Fruit fly (Drosophila melanogaster) whole organism, embryonic: ENCODE measurements around the gene CG13461.

ENCODE experiments used
- CG10366 ChIP-seq: fragments of 200-800 bp; sonication (Bioruptor generic); IDR thresholded peaks from 2 replicates; pipeline ENCODE4 v1.3.6; 2022; ENCODE audit warnings: missing biosample characterization, missing genetic modification characterization
- CG11093 ChIP-seq: fragments of 200-800 bp; sonication (Bioruptor generic); IDR thresholded peaks from 3 replicates; pipeline ENCODE4 v1.3.6; 2022; ENCODE audit warnings: missing biosample characterization, missing genetic modification characterization
- CG11456 ChIP-seq: fragments of 200-800 bp; sonication (Bioruptor generic); IDR thresholded peaks from 3 replicates; pipeline ENCODE4 v1.3.6; 2022; ENCODE audit warnings: missing biosample characterization, missing genetic modification characterization
- CG13424 ChIP-seq: fragments of 200-800 bp; sonication (Bioruptor generic); optimal IDR thresholded peaks from 2 replicates; lab custom pipeline; 2019; ENCODE audit warnings: missing biosample characterization, mild to moderate bottlenecking, missing genetic modification characterization, moderate library complexity
- CG18011 ChIP-seq: fragments of 200-800 bp; sonication (Bioruptor generic); optimal IDR thresholded peaks from 2 replicates; lab custom pipeline; 2017; ENCODE audit warnings: missing biosample characterization, missing genetic modification characterization, mild to moderate bottlenecking, moderate library complexity, missing genotype
- CG31365 ChIP-seq: fragments of 200-800 bp; sonication (Bioruptor generic); optimal IDR thresholded peaks from 2 replicates; lab custom pipeline; 2018; ENCODE audit warnings: missing biosample characterization, mild to moderate bottlenecking, missing genetic modification characterization
- CG3726 ChIP-seq: fragments of 200-800 bp; sonication (Bioruptor generic); IDR thresholded peaks from 3 replicates; pipeline ENCODE4, ENCODE4 v1.3.6; 2022; ENCODE audit warnings: missing biosample characterization, missing genetic modification characterization
- CG3995 ChIP-seq: fragments of 200-800 bp; sonication (Bioruptor generic); optimal IDR thresholded peaks from 3 replicates; lab custom pipeline; 2016; ENCODE audit warnings: missing biosample characterization, missing genetic modification characterization
- CG4730 ChIP-seq: fragments of 200-800 bp; sonication (Bioruptor generic); IDR thresholded peaks from 2 replicates; pipeline ENCODE4 v1.3.6; 2022; ENCODE audit warnings: missing biosample characterization, missing genetic modification characterization
- CG6689 ChIP-seq: fragments of 200-800 bp; sonication (Bioruptor generic); IDR thresholded peaks from 2 replicates; pipeline ENCODE4 v1.3.6; 2022; ENCODE audit warnings: missing biosample characterization, missing genetic modification characterization
- CG6765 ChIP-seq: fragments of 200-800 bp; sonication (Bioruptor generic); optimal IDR thresholded peaks from 3 replicates; lab custom pipeline; 2017; ENCODE audit warnings: missing biosample characterization, mild to moderate bottlenecking, missing genetic modification characterization
- CG6813 ChIP-seq: fragments of 200-800 bp; sonication (Bioruptor generic); optimal IDR thresholded peaks from 2 replicates; lab custom pipeline; 2017; ENCODE audit warnings: missing biosample characterization, missing genetic modification characterization, mild to moderate bottlenecking, moderate library complexity, missing genetic modification reagents
- CG7963 ChIP-seq: fragments of 200-800 bp; sonication (Bioruptor generic); IDR thresholded peaks from 3 replicates; pipeline ENCODE4 v1.3.6; 2022; ENCODE audit warnings: missing biosample characterization, missing genetic modification characterization; ENCODE audit not compliant: partially characterized antibody
- Deaf1 ChIP-seq: fragments of 200-800 bp; optimal IDR thresholded peaks from 3 replicates; lab custom pipeline; 2019; ENCODE audit warnings: missing biosample characterization, mild to moderate bottlenecking, missing genetic modification characterization, moderate library complexity
- ERR ChIP-seq: fragments of 200-800 bp; sonication (Bioruptor generic); optimal IDR thresholded peaks from 2 replicates; lab custom pipeline; 2016; ENCODE audit warnings: missing biosample characterization, missing genetic modification characterization
- Med ChIP-seq: fragments of 200-800 bp; sonication (Bioruptor generic); peaks from one replicate; lab custom pipeline; 2016; ENCODE audit warnings: missing biosample characterization, missing genetic modification characterization, mild to moderate bottlenecking, inconsistent platforms, moderate library complexity
- Meics ChIP-seq: fragments of 200-800 bp; sonication (Bioruptor generic); optimal IDR thresholded peaks from 2 replicates; lab custom pipeline; 2017; ENCODE audit warnings: missing biosample characterization, mild to moderate bottlenecking, missing genetic modification characterization
- Opbp ChIP-seq: fragments of 200-800 bp; sonication (Bioruptor generic); IDR thresholded peaks from 3 replicates; pipeline ENCODE4 v1.3.6; 2022; ENCODE audit warnings: missing biosample characterization, missing genetic modification characterization; ENCODE audit not compliant: partially characterized antibody
- Rfx ChIP-seq: fragments of 200-800 bp; sonication (Bioruptor generic); IDR thresholded peaks from 2 replicates; pipeline ENCODE4 v1.3.6; 2022; ENCODE audit warnings: missing biosample characterization, missing genetic modification characterization
- ab ChIP-seq: fragments of 200-800 bp; sonication (Bioruptor generic); optimal IDR thresholded peaks from 2 replicates; lab custom pipeline; 2016; ENCODE audit warnings: missing biosample characterization, missing genetic modification characterization
- abd-A ChIP-seq: fragments of 200-800 bp; sonication (Bioruptor generic); optimal IDR thresholded peaks from 3 replicates; lab custom pipeline; 2019; ENCODE audit warnings: missing biosample characterization, mild to moderate bottlenecking, missing genetic modification characterization, moderate library complexity
- ase ChIP-seq: fragments of 200-800 bp; sonication (Bioruptor generic); IDR thresholded peaks from 3 replicates; pipeline ENCODE4 v1.3.6; 2022; ENCODE audit warnings: missing biosample characterization, missing genetic modification characterization
- cg ChIP-seq: fragments of 200-800 bp; sonication (Bioruptor generic); optimal IDR thresholded peaks from 3 replicates; lab custom pipeline; 2019; ENCODE audit warnings: missing biosample characterization, mild to moderate bottlenecking, missing genetic modification characterization, moderate library complexity
- crol ChIP-seq: fragments of 200-800 bp; sonication (Bioruptor generic); IDR thresholded peaks from 2 replicates; pipeline ENCODE4 v1.3.6; 2022; ENCODE audit warnings: missing biosample characterization, missing genetic modification characterization
- disco-r ChIP-seq: fragments of 200-800 bp; sonication (Bioruptor generic); optimal IDR thresholded peaks from 2 replicates; lab custom pipeline; 2016; ENCODE audit warnings: missing biosample characterization, missing genetic modification characterization
- exex ChIP-seq: fragments of 200-800 bp; sonication (Bioruptor generic); optimal IDR thresholded peaks from 4 replicates; lab custom pipeline; 2018; ENCODE audit warnings: missing biosample characterization, mild to moderate bottlenecking, missing genetic modification characterization, moderate library complexity
- ind ChIP-seq: fragments of 200-800 bp; sonication (Bioruptor generic); optimal IDR thresholded peaks from 3 replicates; lab custom pipeline; 2016; ENCODE audit warnings: missing biosample characterization, missing genetic modification characterization
- inv ChIP-seq: fragments of 200-800 bp; sonication (Bioruptor generic); IDR thresholded peaks from 2 replicates; pipeline ENCODE4 v1.3.6; 2022; ENCODE audit warnings: missing biosample characterization, missing genetic modification characterization; ENCODE audit not compliant: partially characterized antibody
- ken ChIP-seq: fragments of 200-800 bp; sonication (Bioruptor generic); IDR thresholded peaks from 3 replicates; pipeline ENCODE4 v1.3.6; 2022; ENCODE audit warnings: missing biosample characterization, missing genetic modification characterization
- lab ChIP-seq: fragments of 200-800 bp; sonication (Bioruptor generic); optimal IDR thresholded peaks from 3 replicates; lab custom pipeline; 2017; ENCODE audit warnings: missing biosample characterization, missing genetic modification characterization, mild to moderate bottlenecking, moderate library complexity, missing genetic modification reagents
- phol ChIP-seq: fragments of 200-800 bp; sonication (Bioruptor generic); optimal IDR thresholded peaks from 3 replicates; lab custom pipeline; 2018; ENCODE audit warnings: missing biosample characterization, mild to moderate bottlenecking, missing genetic modification characterization, moderate library complexity
- row ChIP-seq: fragments of 200-800 bp; sonication (Bioruptor generic); IDR thresholded peaks from 3 replicates; pipeline ENCODE4 v1.3.6; 2022; ENCODE audit warnings: missing biosample characterization, missing genetic modification characterization
- schlank ChIP-seq: fragments of 200-800 bp; sonication (Bioruptor generic); optimal IDR thresholded peaks from 2 replicates; lab custom pipeline; 2018; ENCODE audit warnings: missing biosample characterization, mild to moderate bottlenecking, missing genetic modification characterization
- sqz ChIP-seq: fragments of 200-800 bp; sonication (Bioruptor generic); optimal IDR thresholded peaks from 3 replicates; lab custom pipeline; 2018; ENCODE audit warnings: missing biosample characterization, mild to moderate bottlenecking, missing genetic modification characterization

Gene CG13461

dm6 chr3L:15064877-15065276, 12.6 kb upstream of the CG13461 start, which contains the start of gene Sytbeta:
Sytbeta (minus strand) TSS chr3L:15064977.
- no peak for TF ChIP-seq CG4730
- peak; percentile 89 for TF ChIP-seq Deaf1 (tag; lab: Kevin White, UChicago)
- TF ChIP-seq ken (GFP tag; lab: Robert Waterston, UW): 0 out of 3 replicates have a peak, but pooled peaks have one; percentile 18
- peak; percentile 62 for TF ChIP-seq Med (GFP tag; lab: Kevin White, UChicago)
- TF ChIP-seq CG3726 (GFP tag; lab: Robert Waterston, UW): 0 out of 3 replicates have a peak, but pooled peaks have one; percentile 33
- no peak for TF ChIP-seq abd-A (tag; lab: Kevin White, UChicago)
- no peak for TF ChIP-seq crol
- 0 out of 3 replicates have a peak, but pooled peaks have one; percentile 5 for TF ChIP-seq CG11456 (GFP tag; lab: Robert Waterston, UW)
- TF ChIP-seq inv: no peak
- TF ChIP-seq CG11093: 0 out of 3 replicates have a peak, but pooled peaks have one; percentile 15

dm6 chr3L:15061605-15062004, 9.3 kb upstream of the CG13461 start, which contains the start of gene CG13460:
CG13460 (minus strand) TSS chr3L:15061705.
- TF ChIP-seq ase (no peak), phol (tag; lab: Kevin White, UChicago) (no peak), exex (no peak), CG7963 (GFP tag; lab: Robert Waterston, UW) (no peak), ERR (GFP tag; lab: Kevin White, UChicago) (no peak), CG10366 (GFP tag; lab: Robert Waterston, UW) (no peak), CG6813 (GFP tag; lab: Kevin White, UChicago) (no peak), CG3995 (GFP tag; lab: Kevin White, UChicago) (no peak), cg (no peak), CG31365 (tag; lab: Kevin White, UChicago) (no peak), row (no peak), CG18011 (GFP tag; lab: Kevin White, UChicago) (no peak)
- TF ChIP-seq, all 482 proteins: peak for 0

DNA sequence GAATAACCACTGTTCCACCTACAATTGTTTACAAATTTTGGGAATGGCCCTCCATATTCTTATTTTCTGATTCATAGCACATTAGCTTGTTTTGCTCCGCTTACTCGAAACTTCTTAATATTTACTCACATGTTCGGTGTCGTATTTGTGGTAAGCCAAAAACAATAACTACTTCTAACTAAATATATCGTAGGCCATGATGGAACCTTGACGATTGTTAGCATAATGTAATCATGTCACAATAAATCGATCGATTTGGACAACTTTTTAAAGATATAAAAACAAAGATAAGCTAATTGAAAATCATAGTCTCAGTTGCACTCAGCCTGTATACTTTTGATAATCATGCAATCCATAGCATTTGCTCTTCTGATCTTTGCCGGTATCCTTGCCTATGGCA, 2.2 kb upstream of the CG13461 start, which contains the start of gene EAChm:
Gene EAChm (plus strand): TSS at position 301 of the 400 bp plus-strand sequence.
- peak; percentile 11 for TF ChIP-seq Meics (GFP tag; lab: Kevin White, UChicago)
- TF ChIP-seq schlank: no peak
- TF ChIP-seq ab: no peak
- no peak for TF ChIP-seq CG13424 (tag; lab: Kevin White, UChicago)

DNA sequence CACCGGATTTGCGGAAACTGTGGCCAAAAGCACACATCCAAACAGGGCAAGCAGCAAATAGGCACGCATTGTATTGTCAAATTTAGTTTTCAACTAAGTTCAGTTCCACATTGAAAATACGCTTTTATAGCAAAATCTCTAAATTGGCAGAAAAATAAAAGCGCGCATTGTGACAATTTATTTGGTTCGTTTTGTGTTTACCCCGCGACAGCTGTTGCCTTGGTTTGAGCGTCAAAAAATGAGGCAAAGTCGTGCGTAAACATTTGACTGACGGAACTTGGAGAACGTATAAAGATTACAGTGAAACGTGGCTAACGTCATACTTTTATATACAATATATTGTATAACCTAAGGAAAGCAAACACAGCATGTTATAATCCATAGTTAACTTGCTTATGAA, 1.7 kb upstream of the CG13461 start, which contains the start of gene CG18649:
Gene CG18649 (minus strand): TSS at position 101 of the 400 bp plus-strand sequence.
- TF ChIP-seq CG6765 (GFP tag; lab: Kevin White, UChicago) (peak; percentile 3), lab (GFP tag; lab: Kevin White, UChicago) (peak; percentile 10), Opbp (GFP tag; lab: Robert Waterston, UW) (no peak), CG6689 (GFP tag; lab: Robert Waterston, UW) (0 out of 2 replicates have a peak, but pooled peaks have one; percentile 6), disco-r (GFP tag; lab: Kevin White, UChicago) (no peak), sqz (GFP tag; lab: Kevin White, UChicago) (no peak), ind (GFP tag; lab: Kevin White, UChicago) (peak; percentile 29), Rfx (GFP tag; lab: Robert Waterston, UW) (peak; percentile 18; the same call in 1 of the 2 replicates)
